Fruit fly (Drosophila melanogaster) whole organism, embryonic: ENCODE results near the gene ppk15.

Experiments
- BEAF-32 ChIP-seq: fragments of 200-800 bp; sonication (Bioruptor generic); optimal IDR thresholded peaks from 3 replicates; lab custom pipeline; 2017; ENCODE audit warnings: missing biosample characterization, missing genetic modification characterization, mild to moderate bottlenecking, moderate library complexity, missing genetic modification reagents
- CG11085 ChIP-seq: fragments of 200-800 bp; sonication (Bioruptor generic); IDR thresholded peaks from 2 replicates; pipeline ENCODE4 v1.3.6; 2022; ENCODE audit warnings: missing biosample characterization, missing genetic modification characterization
- CG12236 ChIP-seq: fragments of 200-800 bp; sonication (Bioruptor generic); optimal IDR thresholded peaks from 2 replicates; lab custom pipeline; 2016; ENCODE audit warnings: missing biosample characterization, missing genetic modification characterization
- CG13123 ChIP-seq: fragments of 200-800 bp; sonication (Bioruptor generic); optimal IDR thresholded peaks from 2 replicates; lab custom pipeline; 2016; ENCODE audit warnings: missing biosample characterization, missing genetic modification characterization
- CG13287 ChIP-seq: fragments of 200-800 bp; sonication (Bioruptor generic); IDR thresholded peaks from 2 replicates; pipeline ENCODE4 v1.3.6; 2022; ENCODE audit warnings: missing biosample characterization, missing genetic modification characterization; ENCODE audit not compliant: partially characterized antibody
- CG15514 ChIP-seq: fragments of 200-800 bp; sonication (Bioruptor generic); optimal IDR thresholded peaks from 3 replicates; lab custom pipeline; 2017; ENCODE audit warnings: missing biosample characterization, missing genetic modification characterization, mild to moderate bottlenecking, moderate library complexity, missing genetic modification reagents
- CG15601 ChIP-seq: fragments of 200-800 bp; sonication (Bioruptor generic); optimal IDR thresholded peaks from 3 replicates; lab custom pipeline; 2019; ENCODE audit warnings: missing biosample characterization, mild to moderate bottlenecking, missing genetic modification characterization, moderate library complexity
- CG30020 ChIP-seq: fragments of 200-800 bp; optimal IDR thresholded peaks from 2 replicates; lab custom pipeline; 2019; ENCODE audit warnings: missing biosample characterization, mild to moderate bottlenecking, missing genetic modification characterization, moderate library complexity
- CG31441 ChIP-seq: fragments of 200-800 bp; sonication (Bioruptor generic); IDR thresholded peaks from 2 replicates; pipeline ENCODE4 v1.3.6; 2022; ENCODE audit warnings: missing biosample characterization, missing genetic modification characterization
- CG33213 ChIP-seq: fragments of 200-800 bp; sonication (Bioruptor generic); optimal IDR thresholded peaks from 3 replicates; lab custom pipeline; 2016; ENCODE audit warnings: missing biosample characterization, missing genetic modification characterization
- CG3995 ChIP-seq: fragments of 200-800 bp; sonication (Bioruptor generic); optimal IDR thresholded peaks from 3 replicates; lab custom pipeline; 2016; ENCODE audit warnings: missing biosample characterization, missing genetic modification characterization
- CG6272 ChIP-seq: fragments of 200-800 bp; sonication (Bioruptor generic); IDR thresholded peaks from 2 replicates; pipeline ENCODE4 v1.3.6; 2022; ENCODE audit warnings: missing biosample characterization, missing genetic modification characterization
- CG7839 ChIP-seq: fragments of 200-800 bp; sonication (Bioruptor generic); optimal IDR thresholded peaks from 3 replicates; lab custom pipeline; 2018; ENCODE audit warnings: missing biosample characterization, mild to moderate bottlenecking, missing genetic modification characterization, moderate library complexity
- CG7987 ChIP-seq: fragments of 200-800 bp; sonication (Bioruptor generic); optimal IDR thresholded peaks from 2 replicates; lab custom pipeline; 2018; ENCODE audit warnings: missing biosample characterization, mild to moderate bottlenecking, missing genetic modification characterization, moderate library complexity
- CG8089 ChIP-seq: fragments of 200-800 bp; sonication (Bioruptor generic); optimal IDR thresholded peaks from 3 replicates; lab custom pipeline; 2016; ENCODE audit warnings: missing biosample characterization, missing genetic modification characterization
- CG8388 ChIP-seq: fragments of 200-800 bp; sonication (Bioruptor generic); optimal IDR thresholded peaks from 2 replicates; lab custom pipeline; 2019; ENCODE audit warnings: missing biosample characterization, mild to moderate bottlenecking, missing genetic modification characterization, moderate library complexity
- CG9797 ChIP-seq: fragments of 200-800 bp; sonication (Bioruptor generic); optimal IDR thresholded peaks from 3 replicates; lab custom pipeline; 2018; ENCODE audit warnings: missing biosample characterization, mild to moderate bottlenecking, missing genetic modification characterization
- Camta ChIP-seq: fragments of 200-800 bp; sonication (Bioruptor generic); optimal IDR thresholded peaks from 2 replicates; lab custom pipeline; 2016; ENCODE audit warnings: missing biosample characterization, missing genetic modification characterization
- Dfd ChIP-seq, 2 experiments: fragments of >200 bp; optimal IDR thresholded peaks; 2 replicates each; lab custom pipeline; 2017; ENCODE audit warnings: missing biosample characterization in 2 of 2, missing genetic modification characterization in 2 of 2
- Dip2 ChIP-seq: fragments of 200-800 bp; sonication (Bioruptor generic); IDR thresholded peaks from 2 replicates; pipeline ENCODE4 v1.3.6; 2022; ENCODE audit warnings: missing biosample characterization, missing genetic modification characterization
- Dll ChIP-seq: fragments of 200-800 bp; sonication (Bioruptor generic); IDR thresholded peaks from 4 replicates; pipeline ENCODE4 v1.3.6; 2022; ENCODE audit warnings: missing biosample characterization, missing genetic modification characterization; ENCODE audit not compliant: partially characterized antibody
- Doc3 ChIP-seq: fragments of 200-800 bp; sonication (Bioruptor generic); IDR thresholded peaks from 3 replicates; pipeline ENCODE4 v1.3.6; 2022; ENCODE audit warnings: missing biosample characterization, missing genetic modification characterization; ENCODE audit not compliant: partially characterized antibody
- Dp ChIP-seq: fragments of 200-800 bp; sonication (Bioruptor generic); optimal IDR thresholded peaks from 2 replicates; lab custom pipeline; 2018; ENCODE audit warnings: missing biosample characterization, mild to moderate bottlenecking, missing genetic modification characterization, moderate library complexity
- Ets65A ChIP-seq: fragments of 200-800 bp; sonication (Bioruptor generic); peaks from one replicate; lab custom pipeline; 2016; ENCODE audit warnings: missing biosample characterization, missing genetic modification characterization
- GATAe ChIP-seq: fragments of 200-800 bp; sonication (Bioruptor generic); conservative IDR thresholded peaks from 2 replicates; pipeline ENCODE4 v1.3.6; 2022; ENCODE audit warnings: missing biosample characterization, missing genetic modification characterization
- Hand ChIP-seq: fragments of 200-800 bp; sonication (Bioruptor generic); optimal IDR thresholded peaks from 2 replicates; lab custom pipeline; 2017; ENCODE audit warnings: mild to moderate bottlenecking, missing biosample characterization, missing genetic modification reagents, missing genetic modification characterization
- HmgD ChIP-seq: fragments of 200-800 bp; sonication (Bioruptor generic); optimal IDR thresholded peaks from 3 replicates; lab custom pipeline; 2016; ENCODE audit warnings: missing biosample characterization, missing genetic modification characterization
- MBD-R2 ChIP-seq: fragments of 200-800 bp; sonication (Bioruptor generic); IDR thresholded peaks from 2 replicates; pipeline ENCODE4 v1.3.6; 2022; ENCODE audit warnings: missing biosample characterization, missing genetic modification characterization
- Mad ChIP-seq: fragments of 200-800 bp; sonication (Bioruptor generic); optimal IDR thresholded peaks from 2 replicates; lab custom pipeline; 2016; ENCODE audit warnings: missing biosample characterization, missing genetic modification characterization
- Max ChIP-seq: fragments of 200-800 bp; sonication (Bioruptor generic); optimal IDR thresholded peaks from 2 replicates; lab custom pipeline; 2016; ENCODE audit warnings: missing biosample characterization, mild to moderate bottlenecking, missing genetic modification characterization
- NC2β ChIP-seq: fragments of 200-800 bp; sonication (Bioruptor generic); optimal IDR thresholded peaks from 2 replicates; lab custom pipeline; 2016; ENCODE audit warnings: missing biosample characterization, missing genetic modification characterization
- Sin3A ChIP-seq: fragments of >200 bp; optimal IDR thresholded peaks from 2 replicates; lab custom pipeline; 2018
- ac ChIP-seq: fragments of 200-800 bp; sonication (Bioruptor generic); optimal IDR thresholded peaks from 3 replicates; lab custom pipeline; 2017; ENCODE audit warnings: missing biosample characterization, mild to moderate bottlenecking, missing genetic modification characterization
- amos ChIP-seq: fragments of 200-800 bp; sonication (Bioruptor generic); IDR thresholded peaks from 2 replicates; pipeline ENCODE4 v1.3.6; 2022; ENCODE audit warnings: missing biosample characterization, missing genetic modification characterization; ENCODE audit not compliant: partially characterized antibody
- chm ChIP-seq: fragments of 200-800 bp; sonication (Bioruptor generic); IDR thresholded peaks from 2 replicates; pipeline ENCODE4 v1.3.6; 2022; ENCODE audit warnings: missing biosample characterization, missing genetic modification characterization
- dan ChIP-seq: fragments of 200-800 bp; sonication (Bioruptor generic); IDR thresholded peaks from 2 replicates; pipeline ENCODE4 v1.3.6; 2022; ENCODE audit warnings: missing biosample characterization, missing genetic modification characterization
- ewg ChIP-seq: fragments of 200-800 bp; sonication (Bioruptor generic); optimal IDR thresholded peaks from 3 replicates; lab custom pipeline; 2017; ENCODE audit warnings: mild to moderate bottlenecking, missing biosample characterization, missing genetic modification reagents, missing genetic modification characterization
- grn ChIP-seq: fragments of 200-800 bp; sonication (Bioruptor generic); optimal IDR thresholded peaks from 3 replicates; lab custom pipeline; 2017; ENCODE audit warnings: missing biosample characterization, missing genetic modification characterization
- kah ChIP-seq: fragments of 200-800 bp; sonication (Bioruptor generic); optimal IDR thresholded peaks from 2 replicates; lab custom pipeline; 2018; ENCODE audit warnings: missing biosample characterization, mild to moderate bottlenecking, missing genetic modification characterization
- knrl ChIP-seq: fragments of 200-800 bp; sonication (Bioruptor generic); IDR thresholded peaks from 3 replicates; pipeline ENCODE4 v1.3.6; 2022; ENCODE audit warnings: missing biosample characterization, missing genetic modification characterization; ENCODE audit not compliant: partially characterized antibody
- lola ChIP-seq, 3 experiments: fragments of >200 bp in 2 of 3; fragments of 200-800 bp in 1 of 3; sonication (Bioruptor generic) in 1 of 3; optimal IDR thresholded peaks; 2 replicates each; lab custom pipeline; 2017 to 2019; ENCODE audit warnings: missing biosample characterization in 3 of 3, missing genetic modification characterization in 3 of 3, mild to moderate bottlenecking in 1 of 3, moderate library complexity in 1 of 3
- nmo ChIP-seq: fragments of 200-800 bp; sonication (Bioruptor generic); optimal IDR thresholded peaks from 2 replicates; lab custom pipeline; 2018; ENCODE audit warnings: missing biosample characterization, mild to moderate bottlenecking, missing genetic modification characterization, moderate library complexity
- pho ChIP-seq: fragments of 200-800 bp; sonication (Bioruptor generic); optimal IDR thresholded peaks from 2 replicates; lab custom pipeline; 2016; ENCODE audit warnings: missing biosample characterization, missing genetic modification characterization
- pzg ChIP-seq: fragments of 200-800 bp; sonication (Bioruptor generic); optimal IDR thresholded peaks from 3 replicates; lab custom pipeline; 2018; ENCODE audit warnings: missing biosample characterization, mild to moderate bottlenecking, missing genetic modification characterization, moderate library complexity
- scrt ChIP-seq: fragments of 200-800 bp; sonication (Bioruptor generic); optimal IDR thresholded peaks from 2 replicates; lab custom pipeline; 2018; ENCODE audit warnings: missing biosample characterization, mild to moderate bottlenecking, missing genetic modification characterization, moderate library complexity
- so ChIP-seq: fragments of 200-800 bp; sonication (Bioruptor generic); IDR thresholded peaks from 3 replicates; pipeline ENCODE4 v1.3.6; 2022; ENCODE audit warnings: missing biosample characterization, missing genetic modification characterization
- tap ChIP-seq: fragments of 200-800 bp; optimal IDR thresholded peaks from 3 replicates; lab custom pipeline; 2019; ENCODE audit warnings: missing biosample characterization, mild to moderate bottlenecking, missing genetic modification characterization, moderate library complexity
- trem ChIP-seq: fragments of 200-800 bp; optimal IDR thresholded peaks from 3 replicates; lab custom pipeline; 2019; ENCODE audit warnings: missing biosample characterization, mild to moderate bottlenecking, missing genetic modification characterization, moderate library complexity
- twi ChIP-seq: fragments of 200-800 bp; optimal IDR thresholded peaks from 2 replicates; lab custom pipeline; 2019; ENCODE audit warnings: missing biosample characterization, mild to moderate bottlenecking, missing genetic modification characterization, moderate library complexity
- tx ChIP-seq: fragments of 200-800 bp; sonication (Bioruptor generic); optimal IDR thresholded peaks from 2 replicates; lab custom pipeline; 2016; ENCODE audit warnings: missing biosample characterization, missing genetic modification characterization

The ppk15 gene

DNA sequence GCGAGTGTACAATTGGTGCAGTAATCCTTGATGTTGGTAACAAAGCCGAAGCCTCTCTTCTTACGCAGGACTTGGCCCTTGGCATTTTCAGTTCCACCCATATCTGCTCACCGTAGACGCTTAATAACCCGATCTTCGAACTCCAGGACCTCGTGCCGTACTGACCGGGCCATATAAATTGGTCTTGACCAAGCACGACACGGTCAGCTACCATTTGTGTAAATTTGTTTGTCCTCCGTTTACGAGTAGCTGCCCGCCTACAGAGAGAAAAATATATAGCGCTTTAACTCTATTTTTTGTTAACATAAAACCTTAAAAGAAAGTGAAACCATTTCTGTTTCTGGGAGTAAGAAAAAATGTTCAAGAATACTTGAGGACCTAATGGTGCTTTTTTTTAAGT is at the start of gene ppk15:
ppk15 (minus strand) TSS at position 101 of the 400 bp plus-strand sequence.
- TF ChIP-seq CG7987 (GFP tag; lab: Kevin White, UChicago) (no peak), lola (GFP tag; optimal IDR thresholded peaks at IDR 0.05; lab: Kevin White, UChicago) (no peak), CG6272 (GFP tag; lab: Robert Waterston, UW) (no peak), GATAe (GFP tag; lab: Robert Waterston, UW) (no peak), Ets65A (no peak), kah (GFP tag; lab: Kevin White, UChicago) (no peak), CG8089 (GFP tag; lab: Kevin White, UChicago) (no peak), CG7839 (tag; lab: Kevin White, UChicago) (no peak), so (GFP tag; lab: Robert Waterston, UW) (no peak), twi (no peak), CG13123 (GFP tag; lab: Kevin White, UChicago) (no peak), Hand (no peak), Mad (GFP tag; lab: Kevin White, UChicago) (no peak), scrt (no peak), amos (GFP tag; lab: Robert Waterston, UW) (no peak), CG3995 (no peak), Max (no peak)
- TF ChIP-seq, all 482 proteins: peak for 0

DNA sequence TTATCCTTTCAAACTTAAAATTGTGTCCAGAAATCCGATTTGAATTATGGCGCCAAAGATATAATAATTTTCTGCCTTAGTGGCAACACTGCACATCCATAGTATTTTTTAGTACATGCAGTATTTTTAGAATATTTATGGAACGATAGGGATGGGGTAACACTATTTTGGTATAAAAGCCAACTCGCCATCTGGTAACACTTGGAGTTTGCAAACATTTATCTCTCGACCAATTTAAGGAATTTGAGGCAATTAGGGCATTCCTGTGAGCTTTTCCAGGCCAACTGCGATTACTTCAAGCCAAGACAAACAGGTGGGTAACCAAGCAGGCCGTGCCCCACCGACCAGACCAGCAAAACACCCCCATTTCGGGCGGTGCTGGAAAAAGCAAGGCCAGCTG is 48.9 kb upstream of the ppk15 start, which contains the start of gene CG5447:
CG5447 (plus strand) TSS at position 190 of the 400 bp plus-strand sequence.
- TF ChIP-seq CG30020 (tag; lab: Kevin White, UChicago), result no peak
- peak; percentile 88 for TF ChIP-seq Dp
- TF ChIP-seq Dfd (GFP tag; optimal IDR thresholded peaks at IDR 0.05; lab: Kevin White, UChicago), result no peak
- peak; percentile 71 for TF ChIP-seq trem
- TF ChIP-seq Dll, result peak; percentile 40; the same call in 2 of the 4 replicates
- peak; percentile 15 for TF ChIP-seq Sin3A (lab: Kevin White, UChicago)
- TF ChIP-seq chm (GFP tag; lab: Robert Waterston, UW), result no peak
- no peak for TF ChIP-seq Camta (GFP tag; lab: Kevin White, UChicago)
- no peak for TF ChIP-seq CG7839 (tag; lab: Kevin White, UChicago)
- no peak for TF ChIP-seq CG11085 (GFP tag; lab: Robert Waterston, UW)
- TF ChIP-seq CG33213 (GFP tag; lab: Kevin White, UChicago), result peak; percentile 22
- TF ChIP-seq ac, result no peak
- peak; percentile 7 for TF ChIP-seq nmo (GFP tag; lab: Kevin White, UChicago)
- peak; percentile 24 for TF ChIP-seq tx (GFP tag; lab: Kevin White, UChicago)
- no peak for TF ChIP-seq Doc3 (GFP tag; lab: Robert Waterston, UW)
- TF ChIP-seq dan (GFP tag; lab: Robert Waterston, UW), result no peak
- TF ChIP-seq HmgD (GFP tag; lab: Kevin White, UChicago), result peak; percentile 18
- no peak for TF ChIP-seq grn (GFP tag; lab: Kevin White, UChicago)
- no peak for TF ChIP-seq CG12236
- no peak for TF ChIP-seq NC2β (GFP tag; lab: Kevin White, UChicago)
- no peak for TF ChIP-seq ewg
- peak; percentile 64 for TF ChIP-seq CG9797
- TF ChIP-seq pho (GFP tag; lab: Kevin White, UChicago), result no peak
- no peak for TF ChIP-seq CG15601 (tag; lab: Kevin White, UChicago)
- no peak for TF ChIP-seq CG8388 (GFP tag; lab: Kevin White, UChicago)
- TF ChIP-seq CG31441, result no peak
- TF ChIP-seq pzg, result peak; percentile 88
- TF ChIP-seq Dip2 (GFP tag; lab: Robert Waterston, UW), result no peak
- peak; percentile 53; the same call in 1 of the 2 replicates for TF ChIP-seq MBD-R2 (GFP tag; lab: Robert Waterston, UW)
- no peak for TF ChIP-seq CG3995
- peak; percentile 68 for TF ChIP-seq CG13287 (GFP tag; lab: Robert Waterston, UW)
- peak; percentile 22 for TF ChIP-seq CG15514 (GFP tag; lab: Kevin White, UChicago)
- TF ChIP-seq tap, result no peak
- TF ChIP-seq knrl (GFP tag; lab: Robert Waterston, UW), result 0 out of 3 replicates have a peak, but pooled peaks have one; percentile 24
- peak; percentile 22 for TF ChIP-seq BEAF-32
